Worm (Caenorhabditis elegans): ENCODE data around the gene srh-130.

Gene srh-130

ce11 chrV:5150880-5151279, at the start of gene srh-130:
TSS of gene srh-130 (plus strand) at chrV:5151180.
- TF ChIP-seq pha-4 (tag; optimal IDR thresholded peaks at IDR 0.05) (no peak), elt-4 (tag; optimal IDR thresholded peaks at IDR 0.05) (no peak), hlh-13 (GFP tag; optimal IDR thresholded peaks at IDR 0.05) (no peak), ets-4 (tag; optimal IDR thresholded peaks at IDR 0.05) (no peak), hlh-8 (tag; optimal IDR thresholded peaks at IDR 0.05) (no peak), ceh-30 (tag; optimal IDR thresholded peaks at IDR 0.05) (no peak), C38D4.7 (GFP tag; optimal IDR thresholded peaks at IDR 0.05) (no peak), ceh-14 (tag; optimal IDR thresholded peaks at IDR 0.05) (no peak), unc-42 (tag; optimal IDR thresholded peaks at IDR 0.05) (no peak), ceh-19 (GFP tag; optimal IDR thresholded peaks at IDR 0.05) (no peak), ttx-3 (tag; optimal IDR thresholded peaks at IDR 0.05) (no peak), unc-55 (GFP tag; optimal IDR thresholded peaks at IDR 0.05) (no peak), syd-9 (tag; optimal IDR thresholded peaks at IDR 0.05) (no peak), pat-9 (tag; optimal IDR thresholded peaks at IDR 0.05) (no peak)

DNA sequence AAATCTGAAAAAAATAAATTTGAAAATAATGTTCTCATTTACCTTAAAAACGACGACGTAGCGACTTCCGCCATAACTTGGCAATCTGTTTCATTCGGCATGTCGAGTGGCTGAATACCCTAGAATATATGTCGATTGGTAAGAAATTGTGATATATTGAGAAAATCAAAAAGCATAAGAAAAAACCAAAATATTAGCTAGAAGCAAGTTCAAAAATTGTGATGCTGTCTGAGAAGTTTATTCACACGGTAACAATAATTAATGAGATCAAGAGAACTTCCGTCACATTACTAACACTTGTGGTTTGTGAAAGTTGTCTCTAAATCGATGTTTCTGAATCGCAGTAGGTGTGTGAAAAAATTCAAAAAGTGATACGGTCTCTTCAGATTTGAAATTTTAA, 49.0 kb upstream of the srh-130 start, which contains the start of gene srab-1:
TSS of gene srab-1 (minus strand) at position 101 of the 400 bp plus-strand sequence.
- TF ChIP-seq ref-2 (tag; optimal IDR thresholded peaks at IDR 0.05) = no peak
- no peak for TF ChIP-seq ceh-48 (tag; optimal IDR thresholded peaks at IDR 0.05)
- no peak for TF ChIP-seq madf-2 (tag; optimal IDR thresholded peaks at IDR 0.05)
- no peak for TF ChIP-seq ceh-31 (tag; optimal IDR thresholded peaks at IDR 0.05)
- no peak for TF ChIP-seq lim-6 (tag; optimal IDR thresholded peaks at IDR 0.05)
- TF ChIP-seq dve-1 (tag; optimal IDR thresholded peaks at IDR 0.05) = no peak
- no peak for TF ChIP-seq pag-3 (tag; optimal IDR thresholded peaks at IDR 0.05; ENCODE audit: borderline replicate concordance)
- TF ChIP-seq hlh-15 (tag; optimal IDR thresholded peaks at IDR 0.05) = no peak
- no peak for TF ChIP-seq sdc-2 (tag; optimal IDR thresholded peaks at IDR 0.05)
- no peak for TF ChIP-seq ets-4 (tag; optimal IDR thresholded peaks at IDR 0.05)
- TF ChIP-seq ceh-22 (tag; optimal IDR thresholded peaks at IDR 0.05) = no peak
- no peak for TF ChIP-seq ceh-19 (GFP tag; optimal IDR thresholded peaks at IDR 0.05)
- no peak for TF ChIP-seq hlh-13 (GFP tag; optimal IDR thresholded peaks at IDR 0.05)
- no peak for TF ChIP-seq pqm-1 (tag; optimal IDR thresholded peaks at IDR 0.05)
- TF ChIP-seq unc-55 (GFP tag; optimal IDR thresholded peaks at IDR 0.05) = no peak
- no peak for TF ChIP-seq lin-11 (tag; optimal IDR thresholded peaks at IDR 0.05)
- TF ChIP-seq ztf-16 (tag; optimal IDR thresholded peaks at IDR 0.05) = no peak

DNA sequence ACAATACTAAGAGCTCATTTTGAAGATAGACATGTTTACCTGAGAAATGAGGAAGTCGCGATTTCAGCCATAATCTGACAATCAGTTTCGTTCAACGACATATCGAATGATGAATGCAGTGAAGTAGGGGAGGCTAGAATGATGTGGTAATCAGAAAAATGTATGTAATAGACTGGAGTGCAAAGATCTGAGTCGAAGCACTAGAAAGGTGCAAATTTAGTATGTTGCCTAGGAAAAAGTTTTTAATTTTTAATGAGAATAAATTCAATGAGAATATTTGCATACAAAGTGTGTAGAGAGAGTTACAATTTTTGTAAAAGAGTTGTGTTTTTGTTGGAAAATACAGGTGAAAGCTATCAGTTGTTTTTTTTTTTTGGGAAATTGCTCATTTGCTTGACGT, 46.0 kb upstream of the srh-130 start, which contains the start of gene srab-2:
TSS of gene srab-2 (minus strand) at position 101 of the 400 bp plus-strand sequence.
- TF ChIP-seq tbx-2 (tag; optimal IDR thresholded peaks at IDR 0.05) = no peak

ce11 chrV:5107816-5108215, 43.2 kb upstream of the srh-130 start, which contains the start of gene srab-3:
TSS of gene srab-3 (minus strand) at chrV:5107916.
- TF ChIP-seq F13H6.1 (tag; optimal IDR thresholded peaks at IDR 0.05) (no peak), elt-2 (tag; optimal IDR thresholded peaks at IDR 0.05) (no peak), pag-3 (tag; optimal IDR thresholded peaks at IDR 0.05; ENCODE audit: borderline replicate concordance) (no peak), ref-2 (tag; optimal IDR thresholded peaks at IDR 0.05) (no peak), ceh-31 (tag; optimal IDR thresholded peaks at IDR 0.05) (no peak), Y22D7AL.16 (tag; optimal IDR thresholded peaks at IDR 0.05) (no peak), fkh-10 (GFP tag; optimal IDR thresholded peaks at IDR 0.05) (no peak), odd-2 (tag; optimal IDR thresholded peaks at IDR 0.05) (no peak), hlh-15 (tag; optimal IDR thresholded peaks at IDR 0.05) (no peak), npax-4 (tag; optimal IDR thresholded peaks at IDR 0.05) (no peak), ttx-3 (tag; optimal IDR thresholded peaks at IDR 0.05) (no peak), ahr-1 (tag; optimal IDR thresholded peaks at IDR 0.05) (no peak), C08G9.2 (tag; optimal IDR thresholded peaks at IDR 0.05) (no peak), ceh-24 (tag; optimal IDR thresholded peaks at IDR 0.05) (no peak)

Measured in whole organism, late embryonic.